Fruit fly (Drosophila melanogaster) whole organism, embryonic: ENCODE results near the gene SMSr.

Source experiments
- Aef1 ChIP-seq: fragments of 200-800 bp; sonication (Bioruptor generic); IDR thresholded peaks from 3 replicates; pipeline ENCODE4 v1.3.6; 2022; ENCODE audit warnings: missing biosample characterization, missing genetic modification characterization
- B-H2 ChIP-seq: fragments of 200-800 bp; sonication (Bioruptor generic); optimal IDR thresholded peaks from 2 replicates; lab custom pipeline; 2018; ENCODE audit warnings: missing biosample characterization, mild to moderate bottlenecking, missing genetic modification characterization
- CG12744 ChIP-seq: fragments of 200-800 bp; sonication (Bioruptor generic); optimal IDR thresholded peaks from 2 replicates; lab custom pipeline; 2016; ENCODE audit warnings: missing biosample characterization, missing genetic modification characterization
- CG14441 ChIP-seq: fragments of 200-800 bp; sonication (Bioruptor generic); IDR thresholded peaks from 2 replicates; pipeline ENCODE4 v1.3.6; 2022; ENCODE audit warnings: missing biosample characterization, missing genetic modification characterization
- CG15269 ChIP-seq: fragments of 200-800 bp; sonication (Bioruptor generic); optimal IDR thresholded peaks from 2 replicates; lab custom pipeline; 2018; ENCODE audit warnings: missing biosample characterization, mild to moderate bottlenecking, missing genetic modification characterization, moderate library complexity
- CG1647 ChIP-seq: fragments of 200-800 bp; sonication (Bioruptor generic); optimal IDR thresholded peaks from 3 replicates; lab custom pipeline; 2016; ENCODE audit warnings: missing biosample characterization, missing genetic modification characterization
- CG17829 ChIP-seq: fragments of 200-800 bp; optimal IDR thresholded peaks from 2 replicates; lab custom pipeline; 2019; ENCODE audit warnings: missing biosample characterization, mild to moderate bottlenecking, missing genetic modification characterization, moderate library complexity
- CG2712 ChIP-seq: fragments of 200-800 bp; optimal IDR thresholded peaks from 3 replicates; lab custom pipeline; 2019; ENCODE audit warnings: missing biosample characterization, mild to moderate bottlenecking, missing genetic modification characterization, moderate library complexity
- CG2889 ChIP-seq: fragments of 200-800 bp; sonication (Bioruptor generic); IDR thresholded peaks from 3 replicates; pipeline ENCODE4 v1.3.6; 2022; ENCODE audit warnings: missing biosample characterization, missing genetic modification characterization
- CG30403 ChIP-seq: fragments of 200-800 bp; sonication (Bioruptor generic); optimal IDR thresholded peaks from 3 replicates; lab custom pipeline; 2016; ENCODE audit warnings: missing biosample characterization, missing genetic modification characterization
- CG34376 ChIP-seq: fragments of 200-800 bp; sonication (Bioruptor generic); optimal IDR thresholded peaks from 2 replicates; lab custom pipeline; 2018; ENCODE audit warnings: missing biosample characterization, mild to moderate bottlenecking, missing genetic modification characterization
- CG5245 ChIP-seq: fragments of 200-800 bp; sonication (Bioruptor generic); optimal IDR thresholded peaks from 3 replicates; lab custom pipeline; 2016; ENCODE audit warnings: missing biosample characterization, missing genetic modification characterization
- CG7839 ChIP-seq: fragments of 200-800 bp; sonication (Bioruptor generic); optimal IDR thresholded peaks from 3 replicates; lab custom pipeline; 2018; ENCODE audit warnings: missing biosample characterization, mild to moderate bottlenecking, missing genetic modification characterization, moderate library complexity
- CG7963 ChIP-seq: fragments of 200-800 bp; sonication (Bioruptor generic); IDR thresholded peaks from 3 replicates; pipeline ENCODE4 v1.3.6; 2022; ENCODE audit warnings: missing biosample characterization, missing genetic modification characterization; ENCODE audit not compliant: partially characterized antibody
- CG7987 ChIP-seq: fragments of 200-800 bp; sonication (Bioruptor generic); optimal IDR thresholded peaks from 2 replicates; lab custom pipeline; 2018; ENCODE audit warnings: missing biosample characterization, mild to moderate bottlenecking, missing genetic modification characterization, moderate library complexity
- Dip2 ChIP-seq: fragments of 200-800 bp; sonication (Bioruptor generic); IDR thresholded peaks from 2 replicates; pipeline ENCODE4 v1.3.6; 2022; ENCODE audit warnings: missing biosample characterization, missing genetic modification characterization
- Doc3 ChIP-seq: fragments of 200-800 bp; sonication (Bioruptor generic); IDR thresholded peaks from 3 replicates; pipeline ENCODE4 v1.3.6; 2022; ENCODE audit warnings: missing biosample characterization, missing genetic modification characterization; ENCODE audit not compliant: partially characterized antibody
- Drgx ChIP-seq: fragments of 200-800 bp; sonication (Bioruptor generic); IDR thresholded peaks from 2 replicates; pipeline ENCODE4 v1.3.6; 2022; ENCODE audit warnings: missing biosample characterization, missing genetic modification characterization
- E2f2 ChIP-seq: fragments of 200-800 bp; sonication (Bioruptor generic); IDR thresholded peaks from 2 replicates; pipeline ENCODE4 v1.3.6; 2022; ENCODE audit warnings: missing biosample characterization, missing genetic modification characterization
- Hmr ChIP-seq: fragments of 200-800 bp; sonication (Bioruptor generic); optimal IDR thresholded peaks from 3 replicates; lab custom pipeline; 2017; ENCODE audit warnings: mild to moderate bottlenecking, missing biosample characterization, missing genetic modification reagents, missing genetic modification characterization
- Max ChIP-seq: fragments of 200-800 bp; sonication (Bioruptor generic); optimal IDR thresholded peaks from 2 replicates; lab custom pipeline; 2016; ENCODE audit warnings: missing biosample characterization, mild to moderate bottlenecking, missing genetic modification characterization
- Med ChIP-seq: fragments of 200-800 bp; sonication (Bioruptor generic); peaks from one replicate; lab custom pipeline; 2016; ENCODE audit warnings: missing biosample characterization, missing genetic modification characterization, mild to moderate bottlenecking, inconsistent platforms, moderate library complexity
- Meics ChIP-seq: fragments of 200-800 bp; sonication (Bioruptor generic); optimal IDR thresholded peaks from 2 replicates; lab custom pipeline; 2017; ENCODE audit warnings: missing biosample characterization, mild to moderate bottlenecking, missing genetic modification characterization
- Myb ChIP-seq: fragments of 200-800 bp; sonication (Bioruptor generic); optimal IDR thresholded peaks from 2 replicates; lab custom pipeline; 2016; ENCODE audit warnings: missing biosample characterization, missing genetic modification characterization
- NC2α ChIP-seq: fragments of 200-800 bp; sonication (Bioruptor generic); optimal IDR thresholded peaks from 2 replicates; lab custom pipeline; 2016; ENCODE audit warnings: missing biosample characterization, missing genetic modification characterization
- Nf-YB ChIP-seq: fragments of 200-800 bp; sonication (Bioruptor generic); optimal IDR thresholded peaks from 3 replicates; lab custom pipeline; 2019; ENCODE audit warnings: missing biosample characterization, mild to moderate bottlenecking, missing genetic modification characterization, moderate library complexity
- Side ChIP-seq: fragments of 200-800 bp; sonication (Bioruptor generic); optimal IDR thresholded peaks from 2 replicates; lab custom pipeline; 2016; ENCODE audit warnings: missing biosample characterization, missing genetic modification characterization
- Xbp1 ChIP-seq: fragments of 200-800 bp; sonication (Bioruptor generic); optimal IDR thresholded peaks from 3 replicates; lab custom pipeline; 2016; ENCODE audit warnings: missing biosample characterization, mild to moderate bottlenecking, missing genetic modification characterization
- amos ChIP-seq: fragments of 200-800 bp; sonication (Bioruptor generic); IDR thresholded peaks from 2 replicates; pipeline ENCODE4 v1.3.6; 2022; ENCODE audit warnings: missing biosample characterization, missing genetic modification characterization; ENCODE audit not compliant: partially characterized antibody
- ap ChIP-seq: fragments of 200-800 bp; sonication (Bioruptor generic); IDR thresholded peaks from 2 replicates; pipeline ENCODE4 v1.3.6; 2022; ENCODE audit warnings: missing biosample characterization, missing genetic modification characterization
- ato ChIP-seq: fragments of 200-800 bp; sonication (Bioruptor generic); IDR thresholded peaks from 2 replicates; pipeline ENCODE4 v1.3.6; 2022; ENCODE audit warnings: missing biosample characterization, missing genetic modification characterization; ENCODE audit not compliant: partially characterized antibody
- chinmo ChIP-seq: fragments of 200-800 bp; sonication (Bioruptor generic); IDR thresholded peaks from 4 replicates; pipeline ENCODE4 v1.3.6; 2022; ENCODE audit warnings: missing biosample characterization, missing genetic modification characterization; ENCODE audit not compliant: partially characterized antibody
- crol ChIP-seq: fragments of 200-800 bp; sonication (Bioruptor generic); IDR thresholded peaks from 2 replicates; pipeline ENCODE4 v1.3.6; 2022; ENCODE audit warnings: missing biosample characterization, missing genetic modification characterization
- disco-r ChIP-seq: fragments of 200-800 bp; sonication (Bioruptor generic); optimal IDR thresholded peaks from 2 replicates; lab custom pipeline; 2016; ENCODE audit warnings: missing biosample characterization, missing genetic modification characterization
- dysf ChIP-seq: fragments of 200-800 bp; sonication (Bioruptor generic); IDR thresholded peaks from 3 replicates; pipeline ENCODE4 v1.3.6; 2022; ENCODE audit warnings: missing biosample characterization, missing genetic modification characterization
- exex ChIP-seq: fragments of 200-800 bp; sonication (Bioruptor generic); optimal IDR thresholded peaks from 4 replicates; lab custom pipeline; 2018; ENCODE audit warnings: missing biosample characterization, mild to moderate bottlenecking, missing genetic modification characterization, moderate library complexity
- gce ChIP-seq: fragments of 200-800 bp; sonication (Bioruptor generic); IDR thresholded peaks from 3 replicates; pipeline ENCODE4 v1.3.6; 2022; ENCODE audit warnings: missing biosample characterization, missing genetic modification characterization
- insv ChIP-seq, 2 experiments: fragments of 200-800 bp; sonication (Bioruptor generic); optimal IDR thresholded peaks; 3 replicates each; lab custom pipeline; 2016 to 2018; ENCODE audit warnings: missing biosample characterization in 2 of 2, missing genetic modification characterization in 2 of 2
- luna ChIP-seq: fragments of 200-800 bp; sonication (Bioruptor generic); optimal IDR thresholded peaks from 2 replicates; lab custom pipeline; 2016; ENCODE audit warnings: missing biosample characterization, missing genetic modification characterization
- nom ChIP-seq: fragments of 200-800 bp; sonication (Bioruptor generic); optimal IDR thresholded peaks from 2 replicates; lab custom pipeline; 2017; ENCODE audit warnings: missing biosample characterization, missing genetic modification characterization, mild to moderate bottlenecking, moderate library complexity, missing genetic modification reagents
- row ChIP-seq: fragments of 200-800 bp; sonication (Bioruptor generic); IDR thresholded peaks from 3 replicates; pipeline ENCODE4 v1.3.6; 2022; ENCODE audit warnings: missing biosample characterization, missing genetic modification characterization
- run ChIP-seq: fragments of 200-800 bp; sonication (Bioruptor generic); optimal IDR thresholded peaks from 3 replicates; lab custom pipeline; 2018; ENCODE audit warnings: missing biosample characterization, mild to moderate bottlenecking, missing genetic modification characterization
- sens ChIP-seq: fragments of 200-800 bp; sonication (Bioruptor generic); peaks from one replicate; lab custom pipeline; 2016; ENCODE audit warnings: missing biosample characterization, missing genetic modification characterization
- tll ChIP-seq, 2 experiments: fragments of 200-800 bp in 1 of 2; fragments of >200 bp in 1 of 2; sonication (Bioruptor generic) in 1 of 2; optimal IDR thresholded peaks; 2 replicates each; lab custom pipeline; 2017 to 2019; ENCODE audit warnings: missing biosample characterization in 2 of 2, missing genetic modification characterization in 2 of 2, mild to moderate bottlenecking in 1 of 2, moderate library complexity in 1 of 2
- trem ChIP-seq: fragments of 200-800 bp; optimal IDR thresholded peaks from 3 replicates; lab custom pipeline; 2019; ENCODE audit warnings: missing biosample characterization, mild to moderate bottlenecking, missing genetic modification characterization, moderate library complexity
- tup ChIP-seq: fragments of 200-800 bp; sonication (Bioruptor generic); optimal IDR thresholded peaks from 2 replicates; lab custom pipeline; 2016; ENCODE audit warnings: missing biosample characterization, mild to moderate bottlenecking, missing genetic modification characterization, moderate library complexity
- wek ChIP-seq: fragments of 200-800 bp; sonication (Bioruptor generic); optimal IDR thresholded peaks from 3 replicates; lab custom pipeline; 2018; ENCODE audit warnings: missing biosample characterization, mild to moderate bottlenecking, missing genetic modification characterization, moderate library complexity
- yki ChIP-seq: fragments of >200 bp; optimal IDR thresholded peaks from 3 replicates; lab custom pipeline; 2018
- zfh1 ChIP-seq: fragments of 200-800 bp; sonication (Bioruptor generic); IDR thresholded peaks from 3 replicates; pipeline ENCODE4 v1.3.6; 2022; ENCODE audit warnings: missing biosample characterization, missing genetic modification characterization
- zfh2 ChIP-seq: fragments of 200-800 bp; sonication (Bioruptor generic); optimal IDR thresholded peaks from 2 replicates; lab custom pipeline; 2016; ENCODE audit warnings: missing biosample characterization, missing genetic modification characterization

Gene SMSr

DNA sequence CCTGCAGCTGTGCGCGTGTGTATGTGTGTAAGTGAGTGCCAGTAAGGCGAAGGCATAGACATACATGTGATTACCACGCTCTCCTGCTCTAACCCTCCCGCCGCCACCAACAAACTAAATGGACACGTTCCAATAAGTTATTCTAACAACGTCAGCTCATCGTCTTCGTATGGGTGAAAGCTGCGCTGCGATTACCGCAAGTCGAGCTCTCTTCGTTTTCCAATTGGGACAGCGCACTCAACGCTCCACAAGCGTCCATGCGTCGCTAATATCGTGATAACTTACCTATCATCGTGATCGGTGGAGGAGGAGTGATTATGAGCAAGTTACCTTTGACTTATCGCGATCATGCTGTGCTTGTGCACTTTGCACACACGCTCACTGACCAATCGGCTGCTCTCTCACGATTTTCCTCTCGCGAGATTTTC lies 20.2 kb downstream of the SMSr start (continued):
- TF ChIP-seq CG14441 (GFP tag; lab: Robert Waterston, UW) (peak; percentile 31; the same call in 1 of the 2 replicates), CG30403 (GFP tag; lab: Kevin White, UChicago) (peak; percentile 13), Doc3 (GFP tag; lab: Robert Waterston, UW) (no peak), CG7963 (no peak), CG34376 (peak; percentile 69), row (GFP tag; lab: Robert Waterston, UW) (peak; percentile 46; the same call in 2 of the 3 replicates), dysf (GFP tag; lab: Robert Waterston, UW) (peak; percentile 33; the same call in 1 of the 3 replicates), crol (GFP tag; lab: Robert Waterston, UW) (peak; percentile 91), CG17829 (peak; percentile 9), tup (GFP tag; lab: Kevin White, UChicago) (no peak), insv (GFP tag; optimal IDR thresholded peaks at IDR 0.05; lab: Kevin White, UChicago) (peak in 1 of 2 experiments; percentile 75), sens (GFP tag; lab: Kevin White, UChicago) (peak; percentile 71), trem (tag; lab: Kevin White, UChicago) (peak; percentile 33), CG2889 (GFP tag; lab: Robert Waterston, UW) (no peak), Nf-YB (peak; percentile 29), Xbp1 (GFP tag; lab: Kevin White, UChicago) (no peak), luna (no peak), CG2712 (tag; lab: Kevin White, UChicago) (no peak), Meics (GFP tag; lab: Kevin White, UChicago) (peak; percentile 56), Side (GFP tag; lab: Kevin White, UChicago) (no peak), Drgx (GFP tag; lab: Robert Waterston, UW) (peak; percentile 62), Aef1 (GFP tag; lab: Robert Waterston, UW) (no peak), exex (peak; percentile 71), tll (GFP tag; optimal IDR thresholded peaks at IDR 0.05; lab: Kevin White, UChicago) (no peak), CG15269 (tag; lab: Kevin White, UChicago) (peak; percentile 8), ap (no peak), chinmo (GFP tag; lab: Robert Waterston, UW) (0 out of 4 replicates have a peak, but pooled peaks have one; percentile 8), wek (GFP tag; lab: Kevin White, UChicago) (peak; percentile 5), zfh1 (GFP tag; lab: Robert Waterston, UW) (0 out of 3 replicates have a peak, but pooled peaks have one; percentile 38), nom (GFP tag; lab: Kevin White, UChicago) (peak; percentile 57), gce (GFP tag; lab: Robert Waterston, UW) (peak; percentile 47; the same call in 1 of the 3 replicates), Max (GFP tag; lab: Kevin White, UChicago) (no peak)

DNA sequence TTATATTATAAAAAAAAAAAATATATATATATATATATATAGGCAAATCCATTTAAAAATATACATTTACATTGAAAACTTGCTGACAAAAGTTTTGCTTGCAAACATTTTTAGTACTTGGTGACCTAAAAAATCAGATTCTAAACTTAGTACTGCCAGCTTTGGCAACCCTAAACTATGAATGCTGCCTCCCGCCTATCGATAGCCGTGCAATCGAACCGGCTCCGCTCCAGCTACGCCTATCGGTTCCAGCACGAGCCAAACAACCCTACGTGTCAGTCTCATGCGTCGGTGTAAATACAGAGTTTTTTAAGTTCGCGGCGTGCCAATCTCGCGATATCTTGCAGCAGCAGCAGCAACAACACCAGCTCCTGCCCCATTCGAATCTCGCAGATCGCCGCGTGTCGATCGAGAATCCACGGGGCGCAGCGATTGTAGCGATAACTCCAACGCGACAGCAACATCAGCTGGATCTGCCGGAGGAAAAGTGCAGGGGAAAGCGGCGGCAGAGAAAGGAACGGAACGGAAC lies 20.9 kb downstream of the SMSr start, which contains the start of gene Sec63:
TSS of gene Sec63 (plus strand) at position 238 of the 529 bp plus-strand sequence.
- TF ChIP-seq yki (lab: Kevin White, UChicago) (no peak), Xbp1 (GFP tag; lab: Kevin White, UChicago) (peak; percentile 67), ato (GFP tag; lab: Robert Waterston, UW) (peak; percentile 54; the same call in 1 of the 2 replicates), E2f2 (GFP tag; lab: Robert Waterston, UW) (peak; percentile 53; the same call in 1 of the 2 replicates), CG5245 (GFP tag; lab: Kevin White, UChicago) (peak; percentile 54), Myb (GFP tag; lab: Kevin White, UChicago) (peak; percentile 1), B-H2 (GFP tag; lab: Kevin White, UChicago) (peak; percentile 43), Dip2 (GFP tag; lab: Robert Waterston, UW) (no peak), zfh2 (GFP tag; lab: Kevin White, UChicago) (peak; percentile 22), Med (peak; percentile 60), NC2α (GFP tag; lab: Kevin White, UChicago) (no peak), disco-r (no peak), CG12744 (GFP tag; lab: Kevin White, UChicago) (no peak), CG14441 (GFP tag; lab: Robert Waterston, UW) (peak; percentile 64; the same call in 1 of the 2 replicates), CG1647 (GFP tag; lab: Kevin White, UChicago) (peak; percentile 17), CG7987 (GFP tag; lab: Kevin White, UChicago) (no peak), Hmr (peak; percentile 67), run (no peak), CG7839 (tag; lab: Kevin White, UChicago) (peak; percentile 49), amos (GFP tag; lab: Robert Waterston, UW) (peak; percentile 92)
